Worm (Caenorhabditis elegans) whole organism, mixed stage, embryonic: ENCODE results near the gene C08E8.10.

Source experiments
- ceh-83 ChIP-seq: fragments of 200-800 bp; sonication (Bioruptor generic); optimal IDR thresholded peaks from 2 replicates; lab custom pipeline; 2018; ENCODE audit warnings: mild to moderate bottlenecking, missing genetic modification characterization, missing compliant biosample characterization
- flh-1 ChIP-seq: fragments of 200-800 bp; sonication (Bioruptor generic); optimal IDR thresholded peaks from 2 replicates; lab custom pipeline; 2018; ENCODE audit warnings: mild to moderate bottlenecking, missing genetic modification characterization, moderate library complexity, missing compliant biosample characterization
- lsy-2 ChIP-seq: fragments of 150-350 bp; optimal IDR thresholded peaks from 2 replicates; lab custom pipeline; 2014; ENCODE audit warnings: missing biosample characterization, missing genetic modification characterization
- mab-5 ChIP-seq: fragments of 150-350 bp; optimal IDR thresholded peaks from 2 replicates; lab custom pipeline; 2014; ENCODE audit warnings: missing biosample characterization, missing genetic modification characterization
- nhr-237 ChIP-seq: fragments of 150-350 bp; optimal IDR thresholded peaks from 2 replicates; lab custom pipeline; 2014; ENCODE audit warnings: missing biosample characterization, missing genetic modification characterization
- nhr-76 ChIP-seq: sonication (generic microtip); optimal IDR thresholded peaks from 2 replicates; lab custom pipeline; 2017; ENCODE audit warnings: missing biosample characterization, missing genetic modification characterization
- pha-4 ChIP-seq: fragments of 150-350 bp; optimal IDR thresholded peaks from 2 replicates; lab custom pipeline; 2018; ENCODE audit warnings: missing biosample characterization, missing genetic modification reagents, missing genetic modification characterization
- unc-39 ChIP-seq: fragments of 150-350 bp; optimal IDR thresholded peaks from 2 replicates; lab custom pipeline; 2014; ENCODE audit warnings: missing biosample characterization, missing genetic modification characterization
- ztf-11 ChIP-seq: fragments of 150-350 bp; optimal IDR thresholded peaks from 2 replicates; lab custom pipeline; 2014; ENCODE audit warnings: missing biosample characterization, missing genetic modification characterization

DNA sequence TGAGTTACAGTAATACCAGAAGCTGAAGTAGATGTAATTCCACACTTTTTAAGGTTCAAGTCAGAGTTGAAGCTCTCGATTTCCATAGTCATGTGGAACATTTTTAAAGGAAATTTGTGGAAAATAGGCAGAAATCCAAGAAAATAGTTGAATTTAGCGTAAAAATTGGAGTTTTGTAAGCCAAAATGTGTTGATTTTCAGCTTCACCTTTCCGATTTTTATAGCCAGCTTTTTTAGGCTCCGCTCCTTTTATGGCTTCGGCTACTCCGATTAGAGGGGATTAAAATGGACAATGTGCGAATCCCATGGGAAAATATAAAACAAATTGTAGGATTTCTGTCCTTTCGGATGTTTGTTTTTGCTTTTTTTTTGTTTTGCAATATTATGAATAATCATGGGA is 28.6 kb upstream of the C08E8.10 start, which contains the start of gene C08E8.6:
- TF ChIP-seq flh-1 = no peak
- TF ChIP-seq unc-39 (tag; lab: Kevin White, UChicago) = no peak
- no peak for TF ChIP-seq nhr-76 (tag; lab: Kevin White, UChicago)
- TF ChIP-seq ztf-11 = no peak
- no peak for TF ChIP-seq lsy-2
- no peak for TF ChIP-seq ceh-83 (GFP tag; lab: Kevin White, UChicago)
- TF ChIP-seq nhr-237 (tag; lab: Kevin White, UChicago) = no peak
- TF ChIP-seq pha-4 (tag; lab: Kevin White, UChicago) = no peak
- no peak for TF ChIP-seq mab-5 (tag; lab: Kevin White, UChicago)
